Fruit fly (Drosophila melanogaster): ENCODE data around the gene toc.

The toc gene

dm6 chr2L:3029012-3029411 lies 115.6 kb downstream of the toc start, which contains the start of the genes Sf3b2 and CG17219 (continued):
- TF ChIP-seq gfzf (GFP tag; optimal IDR thresholded peaks at IDR 0.05) (peak; percentile 18), nau (GFP tag; optimal IDR thresholded peaks at IDR 0.05) (no peak), salm (tag; optimal IDR thresholded peaks at IDR 0.05) (no peak), slbo (GFP tag; IDR thresholded peaks at IDR 0.05) (no peak), prd (optimal IDR thresholded peaks at IDR 0.05) (no peak), prd (GFP tag; IDR thresholded peaks at IDR 0.05) (no peak), crp (GFP tag; optimal IDR thresholded peaks at IDR 0.05) (peak; percentile 26 to 85), CG12942 (GFP tag; optimal IDR thresholded peaks at IDR 0.05) (no peak), Hmr (GFP tag; optimal IDR thresholded peaks at IDR 0.05) (no peak), CG31224 (GFP tag; IDR thresholded peaks at IDR 0.05) (no peak), corto (GFP tag; optimal IDR thresholded peaks at IDR 0.05) (no peak), pzg (GFP tag; optimal IDR thresholded peaks at IDR 0.05) (peak; percentile 89), ab (GFP tag; optimal IDR thresholded peaks at IDR 0.05) (no peak), CG1529 (GFP tag; optimal IDR thresholded peaks at IDR 0.05) (no peak), psq (GFP tag; optimal IDR thresholded peaks at IDR 0.05) (no peak), Dref (GFP tag; IDR thresholded peaks at IDR 0.05) (peak; percentile 90), NfI (GFP tag; optimal IDR thresholded peaks at IDR 0.05) (peak; percentile 28), ken (GFP tag; IDR thresholded peaks at IDR 0.05) (no peak), CG18619 (GFP tag; optimal IDR thresholded peaks at IDR 0.05) (no peak), PHDP (tag; optimal IDR thresholded peaks at IDR 0.05) (no peak), zen (tag; optimal IDR thresholded peaks at IDR 0.05) (no peak), CG2129 (GFP tag; IDR thresholded peaks at IDR 0.05; ENCODE audit: partially characterized antibody) (peak; percentile 29; the same call in 1 of the 2 replicates), pum (GFP tag; optimal IDR thresholded peaks at IDR 0.05) (no peak), Med (GFP tag) (peak; percentile 90), CG33213 (GFP tag; optimal IDR thresholded peaks at IDR 0.05) (peak; percentile 4), z (GFP tag; IDR thresholded peaks at IDR 0.05) (no peak), CkIIα-i1 (GFP tag; IDR thresholded peaks at IDR 0.05) (no peak), CrebB (tag; optimal IDR thresholded peaks at IDR 0.05) (no peak), her (GFP tag; optimal IDR thresholded peaks at IDR 0.05) (no peak), HLH3B (GFP tag; IDR thresholded peaks at IDR 0.05) (no peak), Blimp-1 (GFP tag; optimal IDR thresholded peaks at IDR 0.05) (no peak), CG17912 (GFP tag; optimal IDR thresholded peaks at IDR 0.05) (peak; percentile 9), inv (GFP tag; IDR thresholded peaks at IDR 0.05; ENCODE audit: partially characterized antibody) (peak; percentile 50; the same call in 1 of the 2 replicates), trem (tag; optimal IDR thresholded peaks at IDR 0.05) (peak; percentile 96), Aef1 (GFP tag; IDR thresholded peaks at IDR 0.05) (no peak), B-H2 (GFP tag; optimal IDR thresholded peaks at IDR 0.05) (no peak), CG4820 (GFP tag; optimal IDR thresholded peaks at IDR 0.05) (no peak), CG10274 (GFP tag; optimal IDR thresholded peaks at IDR 0.05) (no peak), CG10267 (tag; optimal IDR thresholded peaks at IDR 0.05) (peak; percentile 33), cas (GFP tag; IDR thresholded peaks at IDR 0.05) (no peak), Adf1 (GFP tag; IDR thresholded peaks at IDR 0.05) (no peak), tgo (GFP tag; IDR thresholded peaks at IDR 0.05) (no peak), CG5180 (GFP tag; optimal IDR thresholded peaks at IDR 0.05) (no peak), phol (tag; optimal IDR thresholded peaks at IDR 0.05) (peak; percentile 26), NC2β (GFP tag; optimal IDR thresholded peaks at IDR 0.05) (peak; percentile 51), BEAF-32 (GFP tag; optimal IDR thresholded peaks at IDR 0.05) (peak; percentile 85), bbx (GFP tag; IDR thresholded peaks at IDR 0.05; ENCODE audit: partially characterized antibody) (peak; percentile 73), HLH4C (GFP tag; IDR thresholded peaks at IDR 0.05; ENCODE audit: partially characterized antibody) (peak; percentile 58; the same call in 2 of the 3 replicates), gcm (GFP tag; optimal IDR thresholded peaks at IDR 0.05) (no peak), CG17829 (tag; optimal IDR thresholded peaks at IDR 0.05) (no peak), CG8359 (GFP tag; optimal IDR thresholded peaks at IDR 0.05; ENCODE audit: borderline replicate concordance) (no peak)
